Worm (Caenorhabditis elegans) whole organism, mixed stage, embryonic: ENCODE data around the gene nxf-1.

Experiments
- mep-1 ChIP-seq: fragments of 150-350 bp; optimal IDR thresholded peaks from 2 replicates; lab custom pipeline; 2017; ENCODE audit warnings: missing biosample characterization, missing genetic modification reagents, missing genetic modification characterization, inconsistent platforms
- nhr-237 ChIP-seq: fragments of 150-350 bp; optimal IDR thresholded peaks from 2 replicates; lab custom pipeline; 2014; ENCODE audit warnings: missing biosample characterization, missing genetic modification characterization

ce11 chrV:14414964-14415564, at the start of gene nxf-1, which contains the start of gene C15H11.11:
- TF ChIP-seq mep-1 (tag; lab: Kevin White, UChicago) = no peak
- TF ChIP-seq nhr-237 = no peak
